Worm (Caenorhabditis elegans): ENCODE results near the gene srx-87.

Gene srx-87

ce11 chrV:11600800-11601199, 36.1 kb downstream of the srx-87 start, which contains the start of gene F35B12.9:
TSS of gene F35B12.9 (plus strand) at chrV:11601171.
- TF ChIP-seq lsy-12 (tag; optimal IDR thresholded peaks at IDR 0.05) (no peak), snpc-4 (tag; optimal IDR thresholded peaks at IDR 0.05) (no peak), lin-39 (tag; optimal IDR thresholded peaks at IDR 0.05) (no peak)

- TF ChIP-seq fos-1 (tag; optimal IDR thresholded peaks at IDR 0.05) (no peak), fkh-2 (tag; optimal IDR thresholded peaks at IDR 0.05) (no peak), snpc-4 (tag; optimal IDR thresholded peaks at IDR 0.05) (no peak), ZK546.5 (tag; optimal IDR thresholded peaks at IDR 0.05) (no peak), nhr-12 (tag; optimal IDR thresholded peaks at IDR 0.05) (no peak), ztf-11 (tag; optimal IDR thresholded peaks at IDR 0.05) (no peak), pha-4 (tag; optimal IDR thresholded peaks at IDR 0.05) (peak; percentile 47), elt-2 (tag; optimal IDR thresholded peaks at IDR 0.05) (peak; percentile 76), skn-1 (tag; optimal IDR thresholded peaks at IDR 0.05) (no peak), nhr-76 (tag; optimal IDR thresholded peaks at IDR 0.05) (no peak), nhr-237 (tag; optimal IDR thresholded peaks at IDR 0.05) (no peak), pqm-1 (tag; optimal IDR thresholded peaks at IDR 0.05) (peak; percentile 77), unc-62 (GFP tag; optimal IDR thresholded peaks at IDR 0.05) (no peak), unc-39 (tag; optimal IDR thresholded peaks at IDR 0.05) (no peak)
These were observed 39.8 kb downstream of the srx-87 start, which contains the start of gene dhs-20 for ce11 chrV:11604484-11604883. TSS of gene dhs-20 (minus strand) at chrV:11604563.

ce11 chrV:11605227-11605626, 40.6 kb downstream of the srx-87 start:
- TF ChIP-seq elt-1 (tag; optimal IDR thresholded peaks at IDR 0.05) (no peak), pha-4 (tag; optimal IDR thresholded peaks at IDR 0.05) (peak; percentile 91), fos-1 (tag; optimal IDR thresholded peaks at IDR 0.05) (no peak), ceh-9 (tag; optimal IDR thresholded peaks at IDR 0.05) (no peak), egl-5 (tag; optimal IDR thresholded peaks at IDR 0.05) (no peak)

- TF ChIP-seq nhr-43 (tag; optimal IDR thresholded peaks at IDR 0.05; ENCODE audit: poor library complexity, severe bottlenecking) (no peak), ceh-82 (tag; optimal IDR thresholded peaks at IDR 0.05) (no peak), nhr-12 (tag; optimal IDR thresholded peaks at IDR 0.05) (no peak), elt-3 (tag; optimal IDR thresholded peaks at IDR 0.05) (no peak), sea-2 (GFP tag; optimal IDR thresholded peaks at IDR 0.05) (no peak), jun-1 (tag; optimal IDR thresholded peaks at IDR 0.05) (no peak), ZK546.5 (tag; optimal IDR thresholded peaks at IDR 0.05) (no peak), nhr-11 (tag; optimal IDR thresholded peaks at IDR 0.05) (no peak), pha-4 (tag; optimal IDR thresholded peaks at IDR 0.05) (peak; percentile 74)
These were observed 41.8 kb downstream of the srx-87 start, which contains the start of gene idpp-16 for ce11 chrV:11606424-11606823. TSS of gene idpp-16 (minus strand) at chrV:11606524.

DNA sequence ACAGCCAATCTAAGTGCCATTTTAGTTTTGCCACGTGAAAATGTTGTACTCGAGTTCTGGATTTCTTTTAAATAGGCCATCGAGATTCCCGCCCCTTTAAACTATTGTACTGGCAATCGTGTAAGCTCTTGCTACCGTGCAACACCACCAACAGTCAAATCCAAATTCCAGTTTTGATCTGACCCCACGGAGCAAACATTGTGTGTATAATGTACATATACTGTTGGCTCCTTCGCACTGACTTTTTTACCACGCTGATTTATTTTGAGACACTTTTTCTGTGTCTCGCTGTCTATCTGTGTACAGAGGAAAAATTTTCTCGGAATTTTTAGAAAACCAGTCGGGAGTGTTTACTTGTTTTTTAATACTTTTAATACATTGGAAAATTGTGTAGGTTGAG, 45.4 kb downstream of the srx-87 start, which contains the start of gene piit-1:
Gene piit-1, minus strand, starts transcription at position 101 of the 400 bp plus-strand sequence.
- TF ChIP-seq pha-4 (tag; optimal IDR thresholded peaks at IDR 0.05) (peak; percentile 32), sea-2 (GFP tag; optimal IDR thresholded peaks at IDR 0.05) (no peak)

- peak; percentile 47 for TF ChIP-seq lsy-12 (tag; optimal IDR thresholded peaks at IDR 0.05)
- no peak for TF ChIP-seq daf-12 (tag; optimal IDR thresholded peaks at IDR 0.05)
- no peak for TF ChIP-seq zag-1 (tag; optimal IDR thresholded peaks at IDR 0.05)
- no peak for TF ChIP-seq fkh-2 (tag; optimal IDR thresholded peaks at IDR 0.05)
- peak; percentile 56 for TF ChIP-seq nhr-25 (tag; optimal IDR thresholded peaks at IDR 0.05)
- peak; percentile 54 for TF ChIP-seq lin-39 (tag; optimal IDR thresholded peaks at IDR 0.05)
- peak; percentile 89 for TF ChIP-seq hmg-11 (tag; optimal IDR thresholded peaks at IDR 0.05)
- peak; percentile 73 for TF ChIP-seq nhr-23 (tag; optimal IDR thresholded peaks at IDR 0.05)
- TF ChIP-seq ZK546.5 (tag; optimal IDR thresholded peaks at IDR 0.05): no peak
- TF ChIP-seq snpc-4 (tag; optimal IDR thresholded peaks at IDR 0.05): peak; percentile 72
- TF ChIP-seq mml-1 (tag; optimal IDR thresholded peaks at IDR 0.05): no peak
- TF ChIP-seq fos-1 (tag; optimal IDR thresholded peaks at IDR 0.05): no peak
- peak; percentile 64 for TF ChIP-seq lin-15B (tag; optimal IDR thresholded peaks at IDR 0.05)
- no peak for TF ChIP-seq eor-1 (tag; optimal IDR thresholded peaks at IDR 0.05)
- no peak for TF ChIP-seq egl-5 (tag; optimal IDR thresholded peaks at IDR 0.05)
- TF ChIP-seq aly-2 (tag; optimal IDR thresholded peaks at IDR 0.05): no peak
- no peak for TF ChIP-seq nhr-28 (tag; optimal IDR thresholded peaks at IDR 0.05)
- peak; percentile 59 for TF ChIP-seq elt-2 (tag; optimal IDR thresholded peaks at IDR 0.05)
- no peak for TF ChIP-seq sea-2 (GFP tag; optimal IDR thresholded peaks at IDR 0.05)
- peak; percentile 40 for TF ChIP-seq ceh-28 (tag; optimal IDR thresholded peaks at IDR 0.05)
- TF ChIP-seq nhr-67 (tag; optimal IDR thresholded peaks at IDR 0.05): no peak
- TF ChIP-seq nhr-11 (tag; optimal IDR thresholded peaks at IDR 0.05): no peak
- no peak for TF ChIP-seq elt-3 (tag; optimal IDR thresholded peaks at IDR 0.05)
- peak; percentile 65 for TF ChIP-seq nfya-1 (tag; optimal IDR thresholded peaks at IDR 0.05; ENCODE audit: insufficient read depth)
- no peak for TF ChIP-seq nhr-12 (tag; optimal IDR thresholded peaks at IDR 0.05)
- TF ChIP-seq nhr-76 (tag; optimal IDR thresholded peaks at IDR 0.05): peak; percentile 59
- no peak for TF ChIP-seq mdl-1 (tag; optimal IDR thresholded peaks at IDR 0.05)
- TF ChIP-seq R02D3.7 (tag; optimal IDR thresholded peaks at IDR 0.05): peak; percentile 56
- TF ChIP-seq ztf-11 (tag; optimal IDR thresholded peaks at IDR 0.05): peak; percentile 29
- no peak for TF ChIP-seq pha-4 (tag; optimal IDR thresholded peaks at IDR 0.05)
- no peak for TF ChIP-seq unc-62 (GFP tag; optimal IDR thresholded peaks at IDR 0.05)
These were observed 45.8 kb downstream of the srx-87 start, which contains the start of gene sas-5 for ce11 chrV:11610481-11610880. TSS of gene sas-5 (plus strand) at chrV:11610737.

Measured in whole organism, L3 larva.